Fruit fly (Drosophila melanogaster) whole organism, embryonic: ENCODE measurements around the gene Ns1.

Experiments
- Adf1 ChIP-seq: fragments of 200-800 bp; sonication (Bioruptor generic); IDR thresholded peaks from 2 replicates; pipeline ENCODE4 v1.3.6; 2022; ENCODE audit warnings: missing biosample characterization, missing genetic modification characterization
- B-H2 ChIP-seq: fragments of 200-800 bp; sonication (Bioruptor generic); optimal IDR thresholded peaks from 2 replicates; lab custom pipeline; 2018; ENCODE audit warnings: missing biosample characterization, mild to moderate bottlenecking, missing genetic modification characterization
- BEAF-32 ChIP-seq: fragments of 200-800 bp; sonication (Bioruptor generic); optimal IDR thresholded peaks from 3 replicates; lab custom pipeline; 2017; ENCODE audit warnings: missing biosample characterization, missing genetic modification characterization, mild to moderate bottlenecking, moderate library complexity, missing genetic modification reagents
- BtbVII ChIP-seq: fragments of 200-800 bp; sonication (Bioruptor generic); optimal IDR thresholded peaks from 3 replicates; lab custom pipeline; 2017; ENCODE audit warnings: missing biosample characterization, mild to moderate bottlenecking, missing genetic modification characterization
- CG1024 ChIP-seq: fragments of 200-800 bp; sonication (Bioruptor generic); IDR thresholded peaks from 2 replicates; pipeline ENCODE4 v1.3.6; 2022; ENCODE audit warnings: missing biosample characterization, missing genetic modification characterization
- CG10267 ChIP-seq: fragments of 200-800 bp; sonication (Bioruptor generic); optimal IDR thresholded peaks from 2 replicates; lab custom pipeline; 2018; ENCODE audit warnings: missing biosample characterization, mild to moderate bottlenecking, missing genetic modification characterization, moderate library complexity
- CG10543 ChIP-seq: fragments of 200-800 bp; sonication (Bioruptor generic); optimal IDR thresholded peaks from 3 replicates; lab custom pipeline; 2017; ENCODE audit warnings: missing biosample characterization, mild to moderate bottlenecking, missing genetic modification characterization, moderate library complexity
- CG12744 ChIP-seq: fragments of 200-800 bp; sonication (Bioruptor generic); optimal IDR thresholded peaks from 2 replicates; lab custom pipeline; 2016; ENCODE audit warnings: missing biosample characterization, missing genetic modification characterization
- CG12769 ChIP-seq: fragments of 200-800 bp; sonication (Bioruptor generic); optimal IDR thresholded peaks from 2 replicates; lab custom pipeline; 2019; ENCODE audit warnings: missing biosample characterization, mild to moderate bottlenecking, missing genetic modification characterization, moderate library complexity
- CG13624 ChIP-seq: fragments of 200-800 bp; sonication (Bioruptor generic); optimal IDR thresholded peaks from 2 replicates; lab custom pipeline; 2016; ENCODE audit warnings: missing biosample characterization, missing genetic modification characterization
- CG13894 ChIP-seq: fragments of 200-800 bp; sonication (Bioruptor generic); optimal IDR thresholded peaks from 3 replicates; lab custom pipeline; 2018; ENCODE audit warnings: missing biosample characterization, mild to moderate bottlenecking, missing genetic modification characterization, moderate library complexity
- CG17186 ChIP-seq: fragments of 200-800 bp; sonication (Bioruptor generic); optimal IDR thresholded peaks from 3 replicates; lab custom pipeline; 2017; ENCODE audit warnings: missing biosample characterization, missing genetic modification reagents, missing genetic modification characterization
- CG2199 ChIP-seq: fragments of 200-800 bp; sonication (Bioruptor generic); IDR thresholded peaks from 3 replicates; pipeline ENCODE4 v1.3.6; 2022; ENCODE audit warnings: missing biosample characterization, missing genetic modification characterization
- CG30020 ChIP-seq: fragments of 200-800 bp; optimal IDR thresholded peaks from 2 replicates; lab custom pipeline; 2019; ENCODE audit warnings: missing biosample characterization, mild to moderate bottlenecking, missing genetic modification characterization, moderate library complexity
- CG32532 ChIP-seq: fragments of 200-800 bp; sonication (Bioruptor generic); IDR thresholded peaks from 2 replicates; pipeline ENCODE4 v1.3.6; 2022; ENCODE audit warnings: missing biosample characterization, missing genetic modification characterization
- CG32767 ChIP-seq: fragments of 200-800 bp; sonication (Bioruptor generic); IDR thresholded peaks from 2 replicates; pipeline ENCODE4 v1.3.6; 2022; ENCODE audit warnings: missing biosample characterization, missing genetic modification characterization
- CG3281 ChIP-seq: fragments of 200-800 bp; sonication (Bioruptor generic); optimal IDR thresholded peaks from 3 replicates; lab custom pipeline; 2017; ENCODE audit warnings: missing biosample characterization, mild to moderate bottlenecking, missing genetic modification characterization
- CG4854 ChIP-seq: fragments of 200-800 bp; sonication (Bioruptor generic); optimal IDR thresholded peaks from 2 replicates; lab custom pipeline; 2016; ENCODE audit warnings: missing biosample characterization, missing genetic modification characterization, inconsistent platforms
- Camta ChIP-seq: fragments of 200-800 bp; sonication (Bioruptor generic); optimal IDR thresholded peaks from 2 replicates; lab custom pipeline; 2016; ENCODE audit warnings: missing biosample characterization, missing genetic modification characterization
- Dbx ChIP-seq: fragments of 200-800 bp; sonication (Bioruptor generic); IDR thresholded peaks from 3 replicates; pipeline ENCODE4 v1.3.6; 2022; ENCODE audit warnings: missing biosample characterization, missing genetic modification characterization
- Deaf1 ChIP-seq: fragments of 200-800 bp; optimal IDR thresholded peaks from 3 replicates; lab custom pipeline; 2019; ENCODE audit warnings: missing biosample characterization, mild to moderate bottlenecking, missing genetic modification characterization, moderate library complexity
- Doc2 ChIP-seq: fragments of 200-800 bp; sonication (Bioruptor generic); IDR thresholded peaks from 2 replicates; pipeline ENCODE4 v1.3.6; 2022; ENCODE audit warnings: missing biosample characterization, missing genetic modification characterization
- Max ChIP-seq: fragments of 200-800 bp; sonication (Bioruptor generic); optimal IDR thresholded peaks from 2 replicates; lab custom pipeline; 2016; ENCODE audit warnings: missing biosample characterization, mild to moderate bottlenecking, missing genetic modification characterization
- Scr ChIP-seq: fragments of 200-800 bp; sonication (Bioruptor generic); IDR thresholded peaks from 2 replicates; pipeline ENCODE4 v1.3.6; 2022; ENCODE audit warnings: missing biosample characterization, missing genetic modification characterization; ENCODE audit not compliant: partially characterized antibody
- abd-A ChIP-seq: fragments of 200-800 bp; sonication (Bioruptor generic); optimal IDR thresholded peaks from 3 replicates; lab custom pipeline; 2019; ENCODE audit warnings: missing biosample characterization, mild to moderate bottlenecking, missing genetic modification characterization, moderate library complexity
- cato ChIP-seq: fragments of 200-800 bp; sonication (Bioruptor generic); optimal IDR thresholded peaks from 2 replicates; lab custom pipeline; 2016; ENCODE audit warnings: missing biosample characterization, missing genetic modification characterization, borderline replicate concordance
- caup ChIP-seq: fragments of 200-800 bp; sonication (Bioruptor generic); optimal IDR thresholded peaks from 3 replicates; lab custom pipeline; 2017; ENCODE audit warnings: missing biosample characterization, mild to moderate bottlenecking, missing genetic modification characterization, moderate library complexity; ENCODE audit not compliant: severe bottlenecking
- chinmo ChIP-seq: fragments of 200-800 bp; sonication (Bioruptor generic); IDR thresholded peaks from 4 replicates; pipeline ENCODE4 v1.3.6; 2022; ENCODE audit warnings: missing biosample characterization, missing genetic modification characterization; ENCODE audit not compliant: partially characterized antibody
- chm ChIP-seq: fragments of 200-800 bp; sonication (Bioruptor generic); IDR thresholded peaks from 2 replicates; pipeline ENCODE4 v1.3.6; 2022; ENCODE audit warnings: missing biosample characterization, missing genetic modification characterization
- ci ChIP-seq: fragments of 200-800 bp; sonication (Bioruptor generic); IDR thresholded peaks from 3 replicates; pipeline ENCODE4 v1.3.6; 2022; ENCODE audit warnings: missing biosample characterization, missing genetic modification characterization
- croc ChIP-seq: fragments of 200-800 bp; sonication (Bioruptor generic); conservative IDR thresholded peaks from 3 replicates; pipeline ENCODE4 v1.3.6; 2022; ENCODE audit warnings: missing biosample characterization, missing genetic modification characterization
- crol ChIP-seq: fragments of 200-800 bp; sonication (Bioruptor generic); IDR thresholded peaks from 2 replicates; pipeline ENCODE4 v1.3.6; 2022; ENCODE audit warnings: missing biosample characterization, missing genetic modification characterization
- crp ChIP-seq, 2 experiments: fragments of 200-800 bp; sonication (Bioruptor generic); optimal IDR thresholded peaks; 2 replicates in 1 of 2; 3 replicates in 1 of 2; lab custom pipeline; 2017; ENCODE audit warnings: missing biosample characterization in 2 of 2, missing genetic modification characterization in 2 of 2, mild to moderate bottlenecking in 1 of 2, moderate library complexity in 1 of 2
- da ChIP-seq: fragments of 200-800 bp; sonication (Bioruptor generic); optimal IDR thresholded peaks from 2 replicates; lab custom pipeline; 2016; ENCODE audit warnings: missing biosample characterization, missing genetic modification characterization
- grn ChIP-seq: fragments of 200-800 bp; sonication (Bioruptor generic); optimal IDR thresholded peaks from 3 replicates; lab custom pipeline; 2017; ENCODE audit warnings: missing biosample characterization, missing genetic modification characterization
- hb ChIP-seq: fragments of 200-800 bp; sonication (Bioruptor generic); IDR thresholded peaks from 3 replicates; pipeline ENCODE4 v1.3.6; 2022; ENCODE audit warnings: missing biosample characterization, missing genetic modification characterization; ENCODE audit not compliant: partially characterized antibody
- insv ChIP-seq, 2 experiments: fragments of 200-800 bp; sonication (Bioruptor generic); optimal IDR thresholded peaks; 3 replicates each; lab custom pipeline; 2016 to 2018; ENCODE audit warnings: missing biosample characterization in 2 of 2, missing genetic modification characterization in 2 of 2
- inv ChIP-seq: fragments of 200-800 bp; sonication (Bioruptor generic); IDR thresholded peaks from 2 replicates; pipeline ENCODE4 v1.3.6; 2022; ENCODE audit warnings: missing biosample characterization, missing genetic modification characterization; ENCODE audit not compliant: partially characterized antibody
- lab ChIP-seq: fragments of 200-800 bp; sonication (Bioruptor generic); optimal IDR thresholded peaks from 3 replicates; lab custom pipeline; 2017; ENCODE audit warnings: missing biosample characterization, missing genetic modification characterization, mild to moderate bottlenecking, moderate library complexity, missing genetic modification reagents
- luna ChIP-seq: fragments of 200-800 bp; sonication (Bioruptor generic); optimal IDR thresholded peaks from 2 replicates; lab custom pipeline; 2016; ENCODE audit warnings: missing biosample characterization, missing genetic modification characterization
- mam ChIP-seq: fragments of 200-800 bp; sonication (Bioruptor generic); optimal IDR thresholded peaks from 3 replicates; lab custom pipeline; 2016; ENCODE audit warnings: missing biosample characterization, missing genetic modification characterization
- nom ChIP-seq: fragments of 200-800 bp; sonication (Bioruptor generic); optimal IDR thresholded peaks from 2 replicates; lab custom pipeline; 2017; ENCODE audit warnings: missing biosample characterization, missing genetic modification characterization, mild to moderate bottlenecking, moderate library complexity, missing genetic modification reagents
- pfk ChIP-seq: fragments of 200-800 bp; sonication (Bioruptor generic); optimal IDR thresholded peaks from 2 replicates; lab custom pipeline; 2018; ENCODE audit warnings: missing biosample characterization, mild to moderate bottlenecking, missing genetic modification characterization, moderate library complexity
- phol ChIP-seq: fragments of 200-800 bp; sonication (Bioruptor generic); optimal IDR thresholded peaks from 3 replicates; lab custom pipeline; 2018; ENCODE audit warnings: missing biosample characterization, mild to moderate bottlenecking, missing genetic modification characterization, moderate library complexity
- sd ChIP-seq: fragments of 200-800 bp; sonication (Bioruptor generic); optimal IDR thresholded peaks from 3 replicates; lab custom pipeline; 2018; ENCODE audit warnings: missing biosample characterization, mild to moderate bottlenecking, missing genetic modification characterization, moderate library complexity
- sens ChIP-seq: fragments of 200-800 bp; sonication (Bioruptor generic); peaks from one replicate; lab custom pipeline; 2016; ENCODE audit warnings: missing biosample characterization, missing genetic modification characterization
- sug ChIP-seq: fragments of 200-800 bp; optimal IDR thresholded peaks from 2 replicates; lab custom pipeline; 2019; ENCODE audit warnings: missing biosample characterization, mild to moderate bottlenecking, missing genetic modification characterization, moderate library complexity
- tup ChIP-seq: fragments of 200-800 bp; sonication (Bioruptor generic); optimal IDR thresholded peaks from 2 replicates; lab custom pipeline; 2016; ENCODE audit warnings: missing biosample characterization, mild to moderate bottlenecking, missing genetic modification characterization, moderate library complexity
- yki ChIP-seq: fragments of >200 bp; optimal IDR thresholded peaks from 3 replicates; lab custom pipeline; 2018

The Ns1 gene

dm6 chr3R:17063763-17064162 is 8.7 kb downstream of the Ns1 start:
- TF ChIP-seq mam (no peak), chinmo (GFP tag; lab: Robert Waterston, UW) (0 out of 4 replicates have a peak, but pooled peaks have one; percentile 80), CG2199 (GFP tag; lab: Robert Waterston, UW) (peak; percentile 32; the same call in 1 of the 3 replicates), CG10543 (GFP tag; lab: Kevin White, UChicago) (peak; percentile 41), CG17186 (GFP tag; lab: Kevin White, UChicago) (no peak), grn (peak; percentile 41), da (GFP tag; lab: Kevin White, UChicago) (no peak), CG13894 (peak; percentile 51), crp (GFP tag; optimal IDR thresholded peaks at IDR 0.05; lab: Kevin White, UChicago) (no peak), sens (GFP tag; lab: Kevin White, UChicago) (peak; percentile 54), sd (tag; lab: Kevin White, UChicago) (peak; percentile 71), chm (GFP tag; lab: Robert Waterston, UW) (peak; percentile 15; the same call in 1 of the 2 replicates), CG30020 (tag; lab: Kevin White, UChicago) (no peak), hb (GFP tag; lab: Robert Waterston, UW) (0 out of 3 replicates have a peak, but pooled peaks have one; percentile 34), Max (GFP tag; lab: Kevin White, UChicago) (no peak), Dbx (GFP tag; lab: Robert Waterston, UW) (0 out of 3 replicates have a peak, but pooled peaks have one; percentile 7), B-H2 (GFP tag; lab: Kevin White, UChicago) (peak; percentile 53), crol (GFP tag; lab: Robert Waterston, UW) (0 out of 2 replicates have a peak, but pooled peaks have one; percentile 15), croc (GFP tag; lab: Robert Waterston, UW) (no peak), CG13624 (GFP tag; lab: Kevin White, UChicago) (peak; percentile 5), pfk (GFP tag; lab: Kevin White, UChicago) (peak; percentile 74), tup (no peak), CG4854 (GFP tag; lab: Kevin White, UChicago) (no peak), yki (no peak), Camta (GFP tag; lab: Kevin White, UChicago) (no peak), CG12769 (tag; lab: Kevin White, UChicago) (peak; percentile 62), sug (peak; percentile 59), BtbVII (GFP tag; lab: Kevin White, UChicago) (no peak), luna (GFP tag; lab: Kevin White, UChicago) (no peak), abd-A (tag; lab: Kevin White, UChicago) (peak; percentile 13), insv (GFP tag; optimal IDR thresholded peaks at IDR 0.05; lab: Kevin White, UChicago) (no peak), CG12744 (GFP tag; lab: Kevin White, UChicago) (no peak)

DNA sequence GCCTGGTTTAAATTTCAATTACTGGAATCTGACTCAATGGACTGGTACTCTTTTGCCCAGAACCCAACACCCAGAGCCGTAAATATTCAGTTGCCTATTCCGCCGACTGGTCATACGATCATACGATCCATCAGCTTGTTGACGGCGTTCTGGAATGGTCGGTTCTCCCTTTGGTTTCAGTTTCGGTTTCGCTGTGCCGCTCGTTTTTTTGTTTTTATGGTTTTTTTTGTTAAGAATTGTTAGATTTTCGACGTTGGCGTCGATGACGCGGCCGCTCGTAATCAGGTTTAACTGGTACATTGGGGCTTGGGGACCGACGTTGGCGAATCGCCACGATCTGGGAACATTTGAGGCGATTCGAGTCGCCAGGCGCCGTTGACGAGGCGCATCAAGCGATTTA is 9.8 kb downstream of the Ns1 start:
- peak; percentile 31 for TF ChIP-seq Deaf1
- TF ChIP-seq Doc2 (GFP tag; lab: Robert Waterston, UW): no peak
- no peak for TF ChIP-seq caup (GFP tag; lab: Kevin White, UChicago)
- TF ChIP-seq CG32767: no peak
- no peak for TF ChIP-seq ci (GFP tag; lab: Robert Waterston, UW)
- TF ChIP-seq lab (GFP tag; lab: Kevin White, UChicago): peak; percentile 0
- TF ChIP-seq inv: no peak
- TF ChIP-seq cato (GFP tag; lab: Kevin White, UChicago): no peak
- no peak for TF ChIP-seq Scr (GFP tag; lab: Robert Waterston, UW)
- TF ChIP-seq CG13894: peak; percentile 39
- TF ChIP-seq CG10267 (tag; lab: Kevin White, UChicago): no peak
- TF ChIP-seq abd-A (tag; lab: Kevin White, UChicago): peak; percentile 15
- TF ChIP-seq phol (tag; lab: Kevin White, UChicago): no peak
- TF ChIP-seq Adf1 (GFP tag; lab: Robert Waterston, UW): peak; percentile 29; the same call in 1 of the 2 replicates
- TF ChIP-seq pfk (GFP tag; lab: Kevin White, UChicago): peak; percentile 21
- 0 out of 3 replicates have a peak, but pooled peaks have one; percentile 12 for TF ChIP-seq CG2199 (GFP tag; lab: Robert Waterston, UW)
- peak; percentile 36; the same call in 1 of the 2 replicates for TF ChIP-seq CG32532 (GFP tag; lab: Robert Waterston, UW)
- TF ChIP-seq yki: no peak
- TF ChIP-seq CG3281 (GFP tag; lab: Kevin White, UChicago): no peak
- no peak for TF ChIP-seq CG1024
- TF ChIP-seq nom: peak; percentile 28
- TF ChIP-seq BEAF-32 (GFP tag; lab: Kevin White, UChicago): no peak
